Fruit fly (Drosophila melanogaster): ENCODE data around the gene CG13605.

The CG13605 gene

dm6 chr3R:24090143-24090542 is 22.0 kb downstream of the CG13605 start:
- TF ChIP-seq CG32121 (GFP tag; IDR thresholded peaks at IDR 0.05) = no peak
- TF ChIP-seq CG12605 (GFP tag; IDR thresholded peaks at IDR 0.05) = no peak
- TF ChIP-seq Pif1B (GFP tag; optimal IDR thresholded peaks at IDR 0.05) = no peak
- no peak for TF ChIP-seq EcR (GFP tag; optimal IDR thresholded peaks at IDR 0.05)
- TF ChIP-seq CG17806 (tag; optimal IDR thresholded peaks at IDR 0.05) = no peak

dm6 chr3R:24084975-24085374 is 27.2 kb downstream of the CG13605 start:
- TF ChIP-seq Pif1B (GFP tag; optimal IDR thresholded peaks at IDR 0.05) (no peak), gl (tag; optimal IDR thresholded peaks at IDR 0.05) (no peak), rn (GFP tag; IDR thresholded peaks at IDR 0.05) (no peak), CG9948 (tag; optimal IDR thresholded peaks at IDR 0.05) (no peak), CG15710 (tag; optimal IDR thresholded peaks at IDR 0.05) (no peak), CG10348 (GFP tag; IDR thresholded peaks at IDR 0.05) (no peak), CG8301 (tag; optimal IDR thresholded peaks at IDR 0.05) (no peak), Ets98B (GFP tag; IDR thresholded peaks at IDR 0.05) (no peak), Snoo (tag; optimal IDR thresholded peaks at IDR 0.05) (no peak)

dm6 chr3R:24079613-24080012 is 32.6 kb downstream of the CG13605 start:
- TF ChIP-seq CG15710 (tag; optimal IDR thresholded peaks at IDR 0.05) = no peak
- no peak for TF ChIP-seq CG14655 (GFP tag; optimal IDR thresholded peaks at IDR 0.05)
- no peak for TF ChIP-seq CG17806 (tag; optimal IDR thresholded peaks at IDR 0.05)
- TF ChIP-seq CG13204 (GFP tag; optimal IDR thresholded peaks at IDR 0.05) = no peak
- TF ChIP-seq CG12605 (GFP tag; IDR thresholded peaks at IDR 0.05) = no peak
- TF ChIP-seq CG9948 (tag; optimal IDR thresholded peaks at IDR 0.05) = no peak
- TF ChIP-seq Ets98B (GFP tag; IDR thresholded peaks at IDR 0.05) = no peak
- TF ChIP-seq rn (GFP tag; IDR thresholded peaks at IDR 0.05) = no peak

dm6 chr3R:24079110-24079509 is 33.1 kb downstream of the CG13605 start:
- TF ChIP-seq CG34367 (tag; optimal IDR thresholded peaks at IDR 0.05) = peak; percentile 11
- TF ChIP-seq CG8159 (tag; optimal IDR thresholded peaks at IDR 0.05) = peak; percentile 13
- TF ChIP-seq CG14655 (GFP tag; optimal IDR thresholded peaks at IDR 0.05) = peak; percentile 4
- TF ChIP-seq CG8301 (tag; optimal IDR thresholded peaks at IDR 0.05) = peak; percentile 23
- no peak for TF ChIP-seq gl (tag; optimal IDR thresholded peaks at IDR 0.05)
- TF ChIP-seq Pif1A (GFP tag; optimal IDR thresholded peaks at IDR 0.05) = peak; percentile 22
- peak; percentile 56; the same call in 1 of the 3 replicates for TF ChIP-seq CG4496 (GFP tag; IDR thresholded peaks at IDR 0.05)
- TF ChIP-seq CG10348 (GFP tag; IDR thresholded peaks at IDR 0.05) = no peak
- TF ChIP-seq CG12605 (GFP tag; IDR thresholded peaks at IDR 0.05) = peak; percentile 31; the same call in 1 of the 2 replicates

dm6 chr3R:24073703-24074102 is 38.5 kb downstream of the CG13605 start:
- peak; percentile 56 for TF ChIP-seq CG8159 (tag; optimal IDR thresholded peaks at IDR 0.05)
- no peak for TF ChIP-seq CG34367 (tag; optimal IDR thresholded peaks at IDR 0.05)
- peak; percentile 36 for TF ChIP-seq CG14655 (GFP tag; optimal IDR thresholded peaks at IDR 0.05)
- TF ChIP-seq CG15710 (tag; optimal IDR thresholded peaks at IDR 0.05) = peak; percentile 26
- TF ChIP-seq Pif1A (GFP tag; optimal IDR thresholded peaks at IDR 0.05) = peak; percentile 28
- TF ChIP-seq CG17806 (tag; optimal IDR thresholded peaks at IDR 0.05) = peak; percentile 32
- TF ChIP-seq CG9948 (tag; optimal IDR thresholded peaks at IDR 0.05) = peak; percentile 33
- no peak for TF ChIP-seq fd96Ca (GFP tag; IDR thresholded peaks at IDR 0.05)
- TF ChIP-seq CG8301 (tag; optimal IDR thresholded peaks at IDR 0.05) = no peak

- TF ChIP-seq CG17806 (tag; optimal IDR thresholded peaks at IDR 0.05) (no peak), CG4496 (GFP tag; IDR thresholded peaks at IDR 0.05) (no peak), rn (GFP tag; IDR thresholded peaks at IDR 0.05) (no peak), CG14655 (GFP tag; optimal IDR thresholded peaks at IDR 0.05) (no peak), CG12605 (GFP tag; IDR thresholded peaks at IDR 0.05) (no peak), CG32121 (GFP tag; IDR thresholded peaks at IDR 0.05) (no peak), CG8159 (tag; optimal IDR thresholded peaks at IDR 0.05) (no peak), Pif1A (GFP tag; optimal IDR thresholded peaks at IDR 0.05) (no peak)
Observed at dm6 chr3R:24069965-24070364, 42.2 kb downstream of the CG13605 start.

dm6 chr3R:24068830-24069229 is 43.4 kb downstream of the CG13605 start:
- TF ChIP-seq Pif1A (GFP tag; optimal IDR thresholded peaks at IDR 0.05) (no peak), CG4496 (GFP tag; IDR thresholded peaks at IDR 0.05) (no peak), Pif1B (GFP tag; optimal IDR thresholded peaks at IDR 0.05) (no peak), CG8159 (tag; optimal IDR thresholded peaks at IDR 0.05) (no peak), Snoo (tag; optimal IDR thresholded peaks at IDR 0.05) (no peak), CG34367 (tag; optimal IDR thresholded peaks at IDR 0.05) (no peak), CG9948 (tag; optimal IDR thresholded peaks at IDR 0.05) (no peak), rn (GFP tag; IDR thresholded peaks at IDR 0.05) (no peak), CG15710 (tag; optimal IDR thresholded peaks at IDR 0.05) (no peak), CG14655 (GFP tag; optimal IDR thresholded peaks at IDR 0.05) (no peak), CG17806 (tag; optimal IDR thresholded peaks at IDR 0.05) (no peak), EcR (GFP tag; optimal IDR thresholded peaks at IDR 0.05) (no peak), Ets98B (GFP tag; IDR thresholded peaks at IDR 0.05) (no peak), CG32121 (GFP tag; IDR thresholded peaks at IDR 0.05) (no peak), CG10348 (GFP tag; IDR thresholded peaks at IDR 0.05) (no peak), CG13204 (GFP tag; optimal IDR thresholded peaks at IDR 0.05) (no peak)

dm6 chr3R:24065718-24066117 is 46.5 kb downstream of the CG13605 start:
- TF ChIP-seq EcR (GFP tag; optimal IDR thresholded peaks at IDR 0.05) (no peak), fd96Ca (GFP tag; IDR thresholded peaks at IDR 0.05) (no peak), CG10348 (GFP tag; IDR thresholded peaks at IDR 0.05) (no peak), CG32121 (GFP tag; IDR thresholded peaks at IDR 0.05) (no peak), CG13204 (GFP tag; optimal IDR thresholded peaks at IDR 0.05) (no peak), CG4496 (GFP tag; IDR thresholded peaks at IDR 0.05) (no peak), Pif1B (GFP tag; optimal IDR thresholded peaks at IDR 0.05) (no peak), CG34367 (tag; optimal IDR thresholded peaks at IDR 0.05) (no peak), CG9948 (tag; optimal IDR thresholded peaks at IDR 0.05) (no peak), CG8301 (tag; optimal IDR thresholded peaks at IDR 0.05) (no peak), Ets98B (GFP tag; IDR thresholded peaks at IDR 0.05) (no peak), D1 (tag; optimal IDR thresholded peaks at IDR 0.05) (no peak), Pif1A (GFP tag; optimal IDR thresholded peaks at IDR 0.05) (no peak), CG17806 (tag; optimal IDR thresholded peaks at IDR 0.05) (no peak)
